Worm (Caenorhabditis elegans): ENCODE measurements around the gene F43H9.3.

F43H9.3 gene

DNA sequence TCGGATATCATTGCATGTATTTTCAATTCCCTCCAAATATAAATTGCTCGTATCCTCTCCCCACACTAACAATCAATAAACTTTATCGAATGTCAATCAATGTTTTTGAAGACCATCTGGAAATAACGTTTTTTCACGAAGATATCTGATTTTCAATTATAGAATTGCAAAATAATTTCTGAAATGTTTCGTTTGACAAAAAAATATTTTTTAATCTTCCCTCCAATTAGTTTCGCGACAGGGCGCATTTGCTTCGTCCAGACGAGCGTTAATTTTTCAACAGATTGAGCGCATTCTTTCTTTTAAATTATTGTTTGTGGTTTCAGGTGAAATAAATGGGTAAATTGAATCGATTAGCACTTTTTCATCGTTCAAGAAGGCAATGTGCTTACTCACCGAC lies 6.4 kb upstream of the F43H9.3 start, which contains the start of gene vars-1 (continued):
- TF ChIP-seq nhr-90 (tag; optimal IDR thresholded peaks at IDR 0.05; ENCODE audit: poor library complexity) (peak; percentile 61), unc-30 (tag; optimal IDR thresholded peaks at IDR 0.05) (no peak), mdl-1 (tag; optimal IDR thresholded peaks at IDR 0.05) (peak in 1 of 2 experiments; percentile 7), C16A3.4 (tag; optimal IDR thresholded peaks at IDR 0.05) (peak; percentile 67), mef-2 (tag; optimal IDR thresholded peaks at IDR 0.05) (no peak), C34B4.2 (tag; optimal IDR thresholded peaks at IDR 0.05) (no peak), hpl-2 (GFP tag; optimal IDR thresholded peaks at IDR 0.05) (no peak), lir-3 (tag; optimal IDR thresholded peaks at IDR 0.05; ENCODE audit: poor library complexity) (no peak), sox-4 (tag; optimal IDR thresholded peaks at IDR 0.05) (no peak), elt-2 (tag; optimal IDR thresholded peaks at IDR 0.05) (peak; percentile 10), mep-1 (tag; optimal IDR thresholded peaks at IDR 0.05) (no peak), lin-35 (GFP tag; optimal IDR thresholded peaks at IDR 0.05) (peak; percentile 96 to 98), zip-4 (GFP tag; optimal IDR thresholded peaks at IDR 0.05) (no peak), nhr-85 (tag) (peak; percentile 65), nhr-71 (tag; optimal IDR thresholded peaks at IDR 0.05) (peak; percentile 74), unc-98 (GFP tag; IDR thresholded peaks at IDR 0.05) (no peak), pax-3 (tag; optimal IDR thresholded peaks at IDR 0.05) (no peak), snpc-4 (tag; optimal IDR thresholded peaks at IDR 0.05) (no peak), hlh-17 (GFP tag; optimal IDR thresholded peaks at IDR 0.05; ENCODE audit: borderline replicate concordance) (no peak), lin-14 (GFP tag; optimal IDR thresholded peaks at IDR 0.05) (no peak), F16B12.6 (tag; optimal IDR thresholded peaks at IDR 0.05) (peak; percentile 52), tbx-2 (tag; optimal IDR thresholded peaks at IDR 0.05) (peak; percentile 66), efl-1 (optimal IDR thresholded peaks at IDR 0.05) (peak; percentile 97 to 99), efl-1 (GFP tag; optimal IDR thresholded peaks at IDR 0.05 in 1 of 2) (peak; percentile 97 to 100), blmp-1 (tag; optimal IDR thresholded peaks at IDR 0.05) (peak; percentile 70), lsy-2 (tag; optimal IDR thresholded peaks at IDR 0.05) (peak; percentile 74 to 84), ceh-8 (GFP tag; optimal IDR thresholded peaks at IDR 0.05) (no peak), aha-1 (tag; optimal IDR thresholded peaks at IDR 0.05) (no peak), snu-23 (GFP tag; optimal IDR thresholded peaks at IDR 0.05) (peak; percentile 75), sptf-1 (tag; optimal IDR thresholded peaks at IDR 0.05) (no peak), alr-1 (tag; optimal IDR thresholded peaks at IDR 0.05; ENCODE audit: borderline replicate concordance) (no peak), ets-5 (GFP tag; IDR thresholded peaks at IDR 0.05) (no peak), rnt-1 (tag; optimal IDR thresholded peaks at IDR 0.05) (peak; percentile 70), ztf-11 (tag; optimal IDR thresholded peaks at IDR 0.05) (no peak), pag-3 (tag; optimal IDR thresholded peaks at IDR 0.05; ENCODE audit: borderline replicate concordance, insufficient read depth) (no peak), mab-9 (GFP tag; IDR thresholded peaks at IDR 0.05) (no peak), dpl-1 (GFP tag; optimal IDR thresholded peaks at IDR 0.05) (peak; percentile 92 to 97 (median 97)), unc-62 (GFP tag; optimal IDR thresholded peaks at IDR 0.05) (no peak), xbp-1 (tag; optimal IDR thresholded peaks at IDR 0.05) (peak; percentile 58), nhr-76 (tag; optimal IDR thresholded peaks at IDR 0.05) (no peak), dsc-1 (tag; optimal IDR thresholded peaks at IDR 0.05) (peak; percentile 51), nhr-47 (tag; optimal IDR thresholded peaks at IDR 0.05) (peak; percentile 70), ama-1 (optimal IDR thresholded peaks at IDR 0.05) (no peak), sup-37 (GFP tag; optimal IDR thresholded peaks at IDR 0.05) (no peak), pqm-1 (tag; optimal IDR thresholded peaks at IDR 0.05) (no peak), skn-1 (tag; optimal IDR thresholded peaks at IDR 0.05) (peak; percentile 57), ces-1 (GFP tag; optimal IDR thresholded peaks at IDR 0.05) (no peak), lin-15B (tag; optimal IDR thresholded peaks at IDR 0.05) (peak; percentile 40), grh-1 (GFP tag; IDR thresholded peaks at IDR 0.05) (no peak), fos-1 (tag; optimal IDR thresholded peaks at IDR 0.05) (peak; percentile 18), Y116A8C.19 (tag; optimal IDR thresholded peaks at IDR 0.05; ENCODE audit: borderline replicate concordance) (no peak), irx-1 (tag; optimal IDR thresholded peaks at IDR 0.05) (peak; percentile 48), nhr-77 (tag; optimal IDR thresholded peaks at IDR 0.05) (peak; percentile 51)

Measured in whole organism, L1 larva.